Fruit fly (Drosophila melanogaster): ENCODE measurements around the gene amd.
A peak's percentile ranks its signal among the peaks of the same experiment; 100 is the strongest.

The amd gene

DNA sequence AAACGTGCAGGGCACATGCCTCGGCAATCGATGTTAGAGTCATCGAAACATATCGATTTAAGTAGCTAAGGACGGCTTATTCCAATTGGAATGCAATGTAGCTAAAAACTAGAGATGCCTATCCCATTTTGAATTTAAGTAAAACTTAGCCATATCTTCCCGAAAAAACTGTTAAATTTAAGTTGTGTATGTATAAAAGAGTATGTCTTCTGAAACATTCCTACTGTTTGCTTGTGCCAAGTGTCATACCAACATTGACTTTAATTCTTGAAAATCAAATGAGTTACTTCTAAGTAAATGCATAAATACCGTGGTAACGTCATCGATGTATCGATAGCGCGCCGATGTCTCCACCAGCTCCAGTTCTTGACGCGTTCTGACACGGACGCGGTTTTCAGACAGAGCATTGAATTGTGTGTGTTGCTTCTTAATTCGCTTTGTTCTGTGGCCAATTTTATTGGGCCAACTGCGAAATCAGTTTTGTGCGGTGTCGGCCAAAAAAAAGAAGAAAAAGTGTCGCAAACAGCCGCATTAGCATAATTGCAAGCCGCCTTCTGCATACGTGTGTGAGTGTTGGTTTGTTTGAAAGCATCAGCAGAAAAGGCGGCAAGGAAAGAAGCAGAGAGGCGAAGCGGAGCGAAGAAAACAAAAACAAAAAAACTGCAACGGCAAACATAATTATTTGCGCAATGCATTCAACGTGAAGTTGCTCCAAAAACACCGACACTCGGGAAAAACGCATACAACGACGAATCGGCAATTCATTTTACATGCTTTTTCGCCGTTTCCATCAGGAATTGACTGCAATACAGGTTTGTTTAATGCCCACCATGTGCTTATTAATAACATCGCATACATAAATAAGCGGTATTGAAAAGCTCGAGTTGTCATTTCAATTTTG lies 23.8 kb downstream of the amd start, which contains the start of gene brat (continued):
- TF ChIP-seq ara (GFP tag; IDR thresholded peaks at IDR 0.05) (no peak), Spps (tag; optimal IDR thresholded peaks at IDR 0.05) (no peak), MTF-1 (GFP tag; optimal IDR thresholded peaks at IDR 0.05; ENCODE audit: borderline replicate concordance) (no peak), Sin3A (optimal IDR thresholded peaks at IDR 0.05) (peak; percentile 83), CG3407 (GFP tag; optimal IDR thresholded peaks at IDR 0.05) (no peak), CG15479 (GFP tag; optimal IDR thresholded peaks at IDR 0.05) (peak; percentile 3), E2f2 (GFP tag; IDR thresholded peaks at IDR 0.05) (peak; percentile 61), Sry-β (GFP tag; optimal IDR thresholded peaks at IDR 0.05) (peak; percentile 89), hb (GFP tag; IDR thresholded peaks at IDR 0.05; ENCODE audit: partially characterized antibody) (peak; percentile 85; the same call in 2 of the 3 replicates), CG17359 (tag; optimal IDR thresholded peaks at IDR 0.05) (no peak), pros (GFP tag; optimal IDR thresholded peaks at IDR 0.05) (no peak), cas (GFP tag; IDR thresholded peaks at IDR 0.05) (no peak), CG3726 (GFP tag; IDR thresholded peaks at IDR 0.05) (no peak), Med (GFP tag) (peak; percentile 80), CG31441 (GFP tag; IDR thresholded peaks at IDR 0.05) (peak; percentile 38; the same call in 1 of the 2 replicates), her (GFP tag; optimal IDR thresholded peaks at IDR 0.05) (peak; percentile 22), nmo (GFP tag; optimal IDR thresholded peaks at IDR 0.05) (peak; percentile 82), sob (GFP tag; IDR thresholded peaks at IDR 0.05) (peak; percentile 74), CG34376 (GFP tag; optimal IDR thresholded peaks at IDR 0.05) (peak; percentile 14), stwl (tag; optimal IDR thresholded peaks at IDR 0.05) (peak; percentile 80), Abd-B (GFP tag; optimal IDR thresholded peaks at IDR 0.05) (peak; percentile 51), NfI (GFP tag; optimal IDR thresholded peaks at IDR 0.05) (peak; percentile 56), Nf-YA (GFP tag; IDR thresholded peaks at IDR 0.05) (no peak), maf-S (GFP tag; optimal IDR thresholded peaks at IDR 0.05) (peak; percentile 69), CG3065 (GFP tag; optimal IDR thresholded peaks at IDR 0.05) (no peak), lbe (GFP tag; optimal IDR thresholded peaks at IDR 0.05) (no peak), Dp (GFP tag; optimal IDR thresholded peaks at IDR 0.05) (peak; percentile 40), trem (tag; optimal IDR thresholded peaks at IDR 0.05) (peak; percentile 85), CG12104 (GFP tag; optimal IDR thresholded peaks at IDR 0.05) (no peak), CG15269 (tag; optimal IDR thresholded peaks at IDR 0.05) (peak; percentile 0), CG6654 (GFP tag; optimal IDR thresholded peaks at IDR 0.05) (no peak), cato (GFP tag; optimal IDR thresholded peaks at IDR 0.05; ENCODE audit: borderline replicate concordance) (peak; percentile 1), CG6791 (GFP tag; IDR thresholded peaks at IDR 0.05; ENCODE audit: partially characterized antibody) (peak; percentile 87), HHEX (GFP tag; optimal IDR thresholded peaks at IDR 0.05) (peak; percentile 29), row (GFP tag; IDR thresholded peaks at IDR 0.05) (peak; percentile 83), chinmo (GFP tag; IDR thresholded peaks at IDR 0.05; ENCODE audit: partially characterized antibody) (peak; percentile 81; the same call in 2 of the 4 replicates), ranshi (GFP tag; IDR thresholded peaks at IDR 0.05) (no peak), dm (GFP tag; optimal IDR thresholded peaks at IDR 0.05) (peak; percentile 94), CG2202 (tag; optimal IDR thresholded peaks at IDR 0.05) (no peak), ewg (GFP tag; optimal IDR thresholded peaks at IDR 0.05) (peak; percentile 3), onecut (GFP tag; IDR thresholded peaks at IDR 0.05) (0 out of 2 replicates have a peak, but pooled peaks have one; percentile 11), CG14860 (GFP tag; IDR thresholded peaks at IDR 0.05; ENCODE audit: partially characterized antibody) (peak; percentile 91), CG17568 (GFP tag; optimal IDR thresholded peaks at IDR 0.05) (no peak), Xrp1 (GFP tag; IDR thresholded peaks at IDR 0.05) (peak; percentile 33; the same call in 1 of the 2 replicates), al (GFP tag; IDR thresholded peaks at IDR 0.05) (no peak), slou (GFP tag; optimal IDR thresholded peaks at IDR 0.05) (no peak), Bteb2 (GFP tag; optimal IDR thresholded peaks at IDR 0.05) (peak; percentile 35), CG18262 (tag; optimal IDR thresholded peaks at IDR 0.05) (peak; percentile 56)
